Worm (Caenorhabditis elegans) whole organism, midembryonic: ENCODE data around the gene msi-1.

Experiments
- T22C8.4 ChIP-seq: fragments of 200-800 bp; sonication (Bioruptor generic); IDR thresholded peaks from 2 replicates; pipeline ENCODE4 v1.3.6; 2022; ENCODE audit warnings: missing genetic modification characterization, missing compliant biosample characterization
- cog-1 ChIP-seq: sonication (generic microtip); optimal IDR thresholded peaks from 2 replicates; lab custom pipeline; 2016; ENCODE audit warnings: missing genetic modification characterization, missing compliant biosample characterization
- med-1 ChIP-seq: sonication (generic microtip); optimal IDR thresholded peaks from 2 replicates; lab custom pipeline; 2017; ENCODE audit warnings: missing genetic modification characterization, mild to moderate bottlenecking, missing compliant biosample characterization, antibody characterized with exemption, missing genetic modification reagents; ENCODE audit not compliant: insufficient read depth
- ref-1 ChIP-seq: fragments of 200-800 bp; sonication (Bioruptor generic); conservative IDR thresholded peaks from 2 replicates; pipeline ENCODE4 v1.3.6; 2022; ENCODE audit warnings: missing genetic modification reagents, missing genetic modification characterization, missing compliant biosample characterization

ce11 chrIII:4017527-4017926 lies 41.3 kb upstream of the msi-1 start, which contains the start of gene tbb-2:
- TF ChIP-seq med-1 (GFP tag; lab: Kevin White, UChicago) (no peak), T22C8.4 (no peak), ref-1 (GFP tag; lab: Robert Waterston, UW) (no peak), cog-1 (tag; lab: Kevin White, UChicago) (no peak)
